Fruit fly (Drosophila melanogaster) whole organism, embryonic: ENCODE measurements around the gene CG8097.
A peak's percentile ranks its signal among the peaks of the same experiment; 100 is the strongest.

Experiments used
- Awh ChIP-seq: fragments of 200-800 bp; sonication (Bioruptor generic); IDR thresholded peaks from 2 replicates; pipeline ENCODE4, ENCODE4 v1.3.6; 2022; ENCODE audit warnings: missing biosample characterization, missing genetic modification characterization
- Blimp-1 ChIP-seq: fragments of 200-800 bp; sonication (Bioruptor generic); optimal IDR thresholded peaks from 3 replicates; lab custom pipeline; 2018; ENCODE audit warnings: missing biosample characterization, missing genetic modification characterization, mild to moderate bottlenecking, moderate library complexity, missing genetic modification reagents
- C15 ChIP-seq: fragments of 200-800 bp; sonication (Bioruptor generic); IDR thresholded peaks from 3 replicates; pipeline ENCODE4 v1.3.6; 2022; ENCODE audit warnings: missing biosample characterization, missing genetic modification characterization
- CG10565 ChIP-seq: fragments of 200-800 bp; sonication (Bioruptor generic); optimal IDR thresholded peaks from 3 replicates; lab custom pipeline; 2016; ENCODE audit warnings: missing biosample characterization, mild to moderate bottlenecking, missing genetic modification characterization
- CG11398 ChIP-seq: fragments of 200-800 bp; sonication (Bioruptor generic); optimal IDR thresholded peaks from 2 replicates; lab custom pipeline; 2016; ENCODE audit warnings: missing biosample characterization, missing genetic modification characterization
- CG12219 ChIP-seq: fragments of 200-800 bp; sonication (Bioruptor generic); optimal IDR thresholded peaks from 3 replicates; lab custom pipeline; 2018; ENCODE audit warnings: missing biosample characterization, mild to moderate bottlenecking, missing genetic modification characterization
- CG15514 ChIP-seq: fragments of 200-800 bp; sonication (Bioruptor generic); optimal IDR thresholded peaks from 3 replicates; lab custom pipeline; 2017; ENCODE audit warnings: missing biosample characterization, missing genetic modification characterization, mild to moderate bottlenecking, moderate library complexity, missing genetic modification reagents
- CG16815 ChIP-seq: fragments of 200-800 bp; sonication (Bioruptor generic); optimal IDR thresholded peaks from 3 replicates; lab custom pipeline; 2017; ENCODE audit warnings: missing biosample characterization, mild to moderate bottlenecking, missing genetic modification characterization
- CG17361 ChIP-seq: fragments of 200-800 bp; sonication (Bioruptor generic); IDR thresholded peaks from 3 replicates; pipeline ENCODE4 v1.3.6; 2022; ENCODE audit warnings: missing biosample characterization, missing genetic modification characterization
- CG17385 ChIP-seq: fragments of 200-800 bp; sonication (Bioruptor generic); optimal IDR thresholded peaks from 3 replicates; lab custom pipeline; 2018; ENCODE audit warnings: missing biosample characterization, mild to moderate bottlenecking, missing genetic modification characterization
- CG18764 ChIP-seq: fragments of 200-800 bp; sonication (Bioruptor generic); optimal IDR thresholded peaks from 3 replicates; lab custom pipeline; 2016; ENCODE audit warnings: missing biosample characterization, missing genetic modification characterization
- CG31441 ChIP-seq: fragments of 200-800 bp; sonication (Bioruptor generic); IDR thresholded peaks from 2 replicates; pipeline ENCODE4 v1.3.6; 2022; ENCODE audit warnings: missing biosample characterization, missing genetic modification characterization
- CG32772 ChIP-seq: fragments of 200-800 bp; sonication (Bioruptor generic); IDR thresholded peaks from 2 replicates; pipeline ENCODE4 v1.3.6; 2022; ENCODE audit warnings: missing biosample characterization, missing genetic modification characterization
- CG42726 ChIP-seq: fragments of 200-800 bp; sonication (Bioruptor generic); IDR thresholded peaks from 2 replicates; pipeline ENCODE4 v1.3.6; 2022; ENCODE audit warnings: missing biosample characterization, missing genetic modification characterization; ENCODE audit not compliant: partially characterized antibody
- CG43689 ChIP-seq: fragments of 200-800 bp; sonication (Bioruptor generic); IDR thresholded peaks from 2 replicates; pipeline ENCODE4 v1.3.6; 2022; ENCODE audit warnings: missing biosample characterization, missing genetic modification characterization
- CG7372 ChIP-seq: fragments of 200-800 bp; sonication (Bioruptor generic); IDR thresholded peaks from 2 replicates; pipeline ENCODE4 v1.3.6; 2022; ENCODE audit warnings: missing biosample characterization, missing genetic modification characterization
- CG7963 ChIP-seq: fragments of 200-800 bp; sonication (Bioruptor generic); IDR thresholded peaks from 3 replicates; pipeline ENCODE4 v1.3.6; 2022; ENCODE audit warnings: missing biosample characterization, missing genetic modification characterization; ENCODE audit not compliant: partially characterized antibody
- CG8944 ChIP-seq: fragments of 200-800 bp; sonication (Bioruptor generic); optimal IDR thresholded peaks from 3 replicates; lab custom pipeline; 2016; ENCODE audit warnings: missing biosample characterization, missing genetic modification characterization
- Camta ChIP-seq: fragments of 200-800 bp; sonication (Bioruptor generic); optimal IDR thresholded peaks from 2 replicates; lab custom pipeline; 2016; ENCODE audit warnings: missing biosample characterization, missing genetic modification characterization
- E2f1 ChIP-seq: fragments of 200-800 bp; sonication (Bioruptor generic); IDR thresholded peaks from 2 replicates; pipeline ENCODE4 v1.3.6; 2022; ENCODE audit warnings: missing biosample characterization, missing genetic modification characterization
- Fer3 ChIP-seq: fragments of 200-800 bp; sonication (Bioruptor generic); optimal IDR thresholded peaks from 2 replicates; lab custom pipeline; 2018; ENCODE audit warnings: missing biosample characterization, mild to moderate bottlenecking, missing genetic modification characterization, moderate library complexity
- Hsf ChIP-seq: fragments of 200-800 bp; sonication (Bioruptor generic); optimal IDR thresholded peaks from 3 replicates; lab custom pipeline; 2016; ENCODE audit warnings: missing biosample characterization, missing genetic modification characterization
- NC2α ChIP-seq: fragments of 200-800 bp; sonication (Bioruptor generic); optimal IDR thresholded peaks from 2 replicates; lab custom pipeline; 2016; ENCODE audit warnings: missing biosample characterization, missing genetic modification characterization
- NC2β ChIP-seq: fragments of 200-800 bp; sonication (Bioruptor generic); optimal IDR thresholded peaks from 2 replicates; lab custom pipeline; 2016; ENCODE audit warnings: missing biosample characterization, missing genetic modification characterization
- Neu2 ChIP-seq: fragments of 200-800 bp; sonication (Bioruptor generic); optimal IDR thresholded peaks from 3 replicates; lab custom pipeline; 2016; ENCODE audit warnings: missing biosample characterization, missing genetic modification characterization, borderline replicate concordance
- Side ChIP-seq: fragments of 200-800 bp; sonication (Bioruptor generic); optimal IDR thresholded peaks from 2 replicates; lab custom pipeline; 2016; ENCODE audit warnings: missing biosample characterization, missing genetic modification characterization
- Sin3A ChIP-seq: fragments of >200 bp; optimal IDR thresholded peaks from 2 replicates; lab custom pipeline; 2018
- Sry-δ ChIP-seq: fragments of 200-800 bp; sonication (Bioruptor generic); optimal IDR thresholded peaks from 2 replicates; lab custom pipeline; 2016; ENCODE audit warnings: missing biosample characterization, missing genetic modification characterization
- Stat92E ChIP-seq, 3 experiments: fragments of >200 bp in 2 of 3; fragments of 200-800 bp in 1 of 3; sonication (Bioruptor generic) in 1 of 3; optimal IDR thresholded peaks; 2 replicates each; lab custom pipeline; 2017 to 2019; ENCODE audit warnings: missing biosample characterization in 3 of 3, missing genetic modification characterization in 3 of 3, mild to moderate bottlenecking in 1 of 3, moderate library complexity in 1 of 3
- al ChIP-seq: fragments of 200-800 bp; sonication (Bioruptor generic); IDR thresholded peaks from 2 replicates; pipeline ENCODE4 v1.3.6; 2022; ENCODE audit warnings: missing biosample characterization, missing genetic modification characterization
- bowl ChIP-seq: fragments of 200-800 bp; sonication (Bioruptor generic); IDR thresholded peaks from 2 replicates; pipeline ENCODE4 v1.3.6; 2022; ENCODE audit warnings: missing biosample characterization, missing genetic modification characterization
- cad ChIP-seq: fragments of >200 bp; optimal IDR thresholded peaks from 2 replicates; lab custom pipeline; 2017; ENCODE audit warnings: missing biosample characterization, missing genetic modification characterization
- chinmo ChIP-seq: fragments of 200-800 bp; sonication (Bioruptor generic); IDR thresholded peaks from 4 replicates; pipeline ENCODE4 v1.3.6; 2022; ENCODE audit warnings: missing biosample characterization, missing genetic modification characterization; ENCODE audit not compliant: partially characterized antibody
- chm ChIP-seq: fragments of 200-800 bp; sonication (Bioruptor generic); IDR thresholded peaks from 2 replicates; pipeline ENCODE4 v1.3.6; 2022; ENCODE audit warnings: missing biosample characterization, missing genetic modification characterization
- ci ChIP-seq: fragments of 200-800 bp; sonication (Bioruptor generic); IDR thresholded peaks from 3 replicates; pipeline ENCODE4 v1.3.6; 2022; ENCODE audit warnings: missing biosample characterization, missing genetic modification characterization
- crc ChIP-seq: fragments of 200-800 bp; sonication (Bioruptor generic); optimal IDR thresholded peaks from 2 replicates; lab custom pipeline; 2016; ENCODE audit warnings: missing biosample characterization, missing genetic modification characterization
- emc ChIP-seq: fragments of 200-800 bp; sonication (Bioruptor generic); optimal IDR thresholded peaks from 2 replicates; lab custom pipeline; 2016; ENCODE audit warnings: missing biosample characterization, missing genetic modification characterization
- eyg ChIP-seq: fragments of 200-800 bp; sonication (Bioruptor generic); optimal IDR thresholded peaks from 3 replicates; lab custom pipeline; 2016; ENCODE audit warnings: missing biosample characterization, missing genetic modification characterization
- gcm ChIP-seq: fragments of 200-800 bp; sonication (Bioruptor generic); optimal IDR thresholded peaks from 2 replicates; lab custom pipeline; 2019; ENCODE audit warnings: missing biosample characterization, mild to moderate bottlenecking, missing genetic modification characterization, moderate library complexity
- grau ChIP-seq: fragments of 200-800 bp; optimal IDR thresholded peaks from 3 replicates; lab custom pipeline; 2019; ENCODE audit warnings: missing biosample characterization, mild to moderate bottlenecking, missing genetic modification characterization, moderate library complexity
- hbn ChIP-seq: fragments of 200-800 bp; sonication (Bioruptor generic); IDR thresholded peaks from 2 replicates; pipeline ENCODE4 v1.3.6; 2022; ENCODE audit warnings: missing biosample characterization, missing genetic modification characterization; ENCODE audit not compliant: partially characterized antibody
- jing ChIP-seq: fragments of 200-800 bp; sonication (Bioruptor generic); optimal IDR thresholded peaks from 2 replicates; lab custom pipeline; 2018; ENCODE audit warnings: missing biosample characterization, mild to moderate bottlenecking, missing genetic modification characterization
- kah ChIP-seq: fragments of 200-800 bp; sonication (Bioruptor generic); optimal IDR thresholded peaks from 2 replicates; lab custom pipeline; 2018; ENCODE audit warnings: missing biosample characterization, mild to moderate bottlenecking, missing genetic modification characterization
- pnt ChIP-seq: fragments of 200-800 bp; sonication (Bioruptor generic); optimal IDR thresholded peaks from 3 replicates; lab custom pipeline; 2016; ENCODE audit warnings: missing biosample characterization, missing genetic modification characterization
- psq ChIP-seq: fragments of 200-800 bp; sonication (Bioruptor generic); optimal IDR thresholded peaks from 2 replicates; lab custom pipeline; 2017; ENCODE audit warnings: missing biosample characterization, missing genetic modification characterization
- ranshi ChIP-seq: fragments of 200-800 bp; sonication (Bioruptor generic); IDR thresholded peaks from 2 replicates; pipeline ENCODE4 v1.3.6; 2022; ENCODE audit warnings: missing biosample characterization, missing genetic modification characterization
- sna ChIP-seq: fragments of 200-800 bp; sonication (Bioruptor generic); IDR thresholded peaks from 2 replicates; pipeline ENCODE4 v1.3.6; 2022; ENCODE audit warnings: missing biosample characterization, missing genetic modification characterization; ENCODE audit not compliant: partially characterized antibody
- sob ChIP-seq: fragments of 200-800 bp; sonication (Bioruptor generic); IDR thresholded peaks from 2 replicates; pipeline ENCODE4 v1.3.6; 2022; ENCODE audit warnings: missing biosample characterization, missing genetic modification characterization
- sr ChIP-seq: fragments of 200-800 bp; sonication (Bioruptor generic); IDR thresholded peaks from 3 replicates; pipeline ENCODE4 v1.3.6; 2022; ENCODE audit warnings: missing biosample characterization, missing genetic modification characterization
- zen ChIP-seq: fragments of 200-800 bp; sonication (Bioruptor generic); optimal IDR thresholded peaks from 3 replicates; lab custom pipeline; 2018; ENCODE audit warnings: missing biosample characterization, mild to moderate bottlenecking, missing genetic modification characterization, moderate library complexity
- zfh1 ChIP-seq: fragments of 200-800 bp; sonication (Bioruptor generic); IDR thresholded peaks from 3 replicates; pipeline ENCODE4 v1.3.6; 2022; ENCODE audit warnings: missing biosample characterization, missing genetic modification characterization

CG8097 gene

DNA sequence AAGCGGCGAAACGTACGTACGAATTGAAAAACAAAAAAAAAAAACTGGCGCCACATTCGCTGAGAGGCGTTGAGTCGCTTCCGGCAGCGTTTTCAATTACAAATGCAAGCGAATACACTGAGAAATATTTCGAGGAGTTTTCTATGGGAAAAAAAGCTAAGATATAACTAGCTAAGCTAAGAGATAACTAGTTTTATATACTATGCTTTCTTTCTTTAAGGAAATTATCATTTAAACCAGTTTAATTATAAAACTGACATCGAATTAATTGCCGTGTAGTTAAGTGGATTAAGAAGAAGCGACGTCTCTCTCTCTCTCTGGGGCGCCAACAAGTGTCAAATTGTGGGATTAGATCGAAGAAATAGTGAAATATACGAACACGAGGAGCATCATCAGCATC is 32.5 kb downstream of the CG8097 start (continued):
- TF ChIP-seq Hsf (GFP tag; lab: Kevin White, UChicago) (peak; percentile 49), Neu2 (GFP tag; lab: Kevin White, UChicago) (no peak), E2f1 (GFP tag; lab: Robert Waterston, UW) (no peak), psq (GFP tag; lab: Kevin White, UChicago) (no peak), bowl (no peak), Fer3 (tag; lab: Kevin White, UChicago) (peak; percentile 43), sob (peak; percentile 51; the same call in 1 of the 2 replicates), al (GFP tag; lab: Robert Waterston, UW) (no peak), CG31441 (GFP tag; lab: Robert Waterston, UW) (peak; percentile 69), sr (GFP tag; lab: Robert Waterston, UW) (no peak), C15 (GFP tag; lab: Robert Waterston, UW) (no peak), kah (peak; percentile 11), Stat92E (GFP tag; optimal IDR thresholded peaks at IDR 0.05; lab: Kevin White, UChicago) (no peak), CG10565 (GFP tag; lab: Kevin White, UChicago) (no peak), NC2β (GFP tag; lab: Kevin White, UChicago) (peak; percentile 20), CG7372 (GFP tag; lab: Robert Waterston, UW) (peak; percentile 48; the same call in 1 of the 2 replicates), CG16815 (peak; percentile 39), grau (tag; lab: Kevin White, UChicago) (peak; percentile 63), CG17361 (peak; percentile 69), sna (GFP tag; lab: Robert Waterston, UW) (no peak), Sin3A (no peak), Camta (GFP tag; lab: Kevin White, UChicago) (peak; percentile 10), chm (GFP tag; lab: Robert Waterston, UW) (no peak), eyg (GFP tag; lab: Kevin White, UChicago) (no peak), CG42726 (GFP tag; lab: Robert Waterston, UW) (no peak), CG18764 (GFP tag; lab: Kevin White, UChicago) (peak; percentile 26), CG12219 (GFP tag; lab: Kevin White, UChicago) (peak; percentile 42), pnt (GFP tag; lab: Kevin White, UChicago) (no peak), ranshi (GFP tag; lab: Robert Waterston, UW) (peak; percentile 38; the same call in 1 of the 2 replicates), Blimp-1 (GFP tag; lab: Kevin White, UChicago) (peak; percentile 70), hbn (GFP tag; lab: Robert Waterston, UW) (no peak), Awh (0 out of 2 replicates have a peak, but pooled peaks have one; percentile 50), ci (peak; percentile 75; the same call in 2 of the 3 replicates), Side (no peak), CG7963 (GFP tag; lab: Robert Waterston, UW) (no peak), zen (tag; lab: Kevin White, UChicago) (peak; percentile 30), CG15514 (peak; percentile 31), emc (GFP tag; lab: Kevin White, UChicago) (no peak), zfh1 (GFP tag; lab: Robert Waterston, UW) (peak; percentile 50; the same call in 2 of the 3 replicates), gcm (GFP tag; lab: Kevin White, UChicago) (peak; percentile 29), NC2α (GFP tag; lab: Kevin White, UChicago) (no peak), CG11398 (GFP tag; lab: Kevin White, UChicago) (no peak), CG8944 (GFP tag; lab: Kevin White, UChicago) (peak; percentile 30), CG17385 (GFP tag; lab: Kevin White, UChicago) (peak; percentile 46), CG32772 (GFP tag; lab: Robert Waterston, UW) (0 out of 2 replicates have a peak, but pooled peaks have one; percentile 50), chinmo (GFP tag; lab: Robert Waterston, UW) (no peak), cad (GFP tag; lab: Kevin White, UChicago) (no peak), Sry-δ (GFP tag; lab: Kevin White, UChicago) (peak; percentile 24), crc (peak; percentile 3), CG43689 (GFP tag; lab: Robert Waterston, UW) (0 out of 2 replicates have a peak, but pooled peaks have one; percentile 35), jing (GFP tag; lab: Kevin White, UChicago) (peak; percentile 19)
